Worm (Caenorhabditis elegans) whole organism, L4 larva: Measurements from ENCODE around the gene srg-30.

Experiments
- fkh-10 ChIP-seq: fragments of 150-350 bp; optimal IDR thresholded peaks from 2 replicates; lab custom pipeline; 2014; ENCODE audit warnings: missing biosample characterization, missing genetic modification reagents, missing genetic modification characterization
- lin-15B ChIP-seq: fragments of 150-350 bp; sonication (generic microtip); optimal IDR thresholded peaks from 3 replicates; lab custom pipeline; 2014; ENCODE audit warnings: missing biosample characterization, missing genetic modification characterization
- nhr-111 ChIP-seq: fragments of 200-800 bp; sonication (Bioruptor generic); optimal IDR thresholded peaks from 2 replicates; lab custom pipeline; 2018; ENCODE audit warnings: mild to moderate bottlenecking, missing genetic modification characterization, missing compliant biosample characterization
- unc-39 ChIP-seq: sonication (generic microtip); optimal IDR thresholded peaks from 2 replicates; lab custom pipeline; 2017; ENCODE audit warnings: missing biosample characterization, missing genetic modification characterization

DNA sequence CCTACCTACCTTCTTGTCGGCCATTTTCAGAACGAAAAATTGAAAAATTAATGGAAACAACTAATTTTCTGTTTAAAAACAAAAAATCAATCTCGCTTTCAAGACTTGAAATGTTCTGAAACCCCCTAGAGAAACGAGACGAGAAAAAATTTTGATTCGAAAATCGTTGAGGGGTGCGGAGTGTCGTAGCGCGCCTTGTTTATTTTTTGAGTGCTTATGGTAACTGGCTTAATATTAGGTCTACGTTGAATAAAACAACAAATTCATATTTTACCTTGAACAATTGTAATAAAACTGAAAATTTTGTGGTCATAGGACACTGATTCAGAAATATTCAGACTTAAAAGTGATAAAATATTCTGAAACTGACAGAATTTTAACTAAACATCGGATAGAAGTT is 7.7 kb downstream of the srg-30 start, which contains the start of gene sna-1:
- TF ChIP-seq nhr-111 (GFP tag; lab: Kevin White, UChicago) = no peak
- no peak for TF ChIP-seq unc-39 (tag; lab: Kevin White, UChicago)
- no peak for TF ChIP-seq lin-15B (tag; lab: Kevin White, UChicago)
- TF ChIP-seq fkh-10 (GFP tag; lab: Kevin White, UChicago) = no peak
